Fruit fly (Drosophila melanogaster) whole organism, embryonic: Measurements from ENCODE around the gene CG3726.

Experiments used
- Awh ChIP-seq: fragments of 200-800 bp; sonication (Bioruptor generic); IDR thresholded peaks from 2 replicates; pipeline ENCODE4, ENCODE4 v1.3.6; 2022; ENCODE audit warnings: missing biosample characterization, missing genetic modification characterization
- CG10274 ChIP-seq: fragments of 200-800 bp; sonication (Bioruptor generic); optimal IDR thresholded peaks from 3 replicates; lab custom pipeline; 2017; ENCODE audit warnings: missing biosample characterization, mild to moderate bottlenecking, missing genetic modification characterization
- CG12659 ChIP-seq: fragments of 200-800 bp; sonication (Bioruptor generic); optimal IDR thresholded peaks from 3 replicates; lab custom pipeline; 2017; ENCODE audit warnings: mild to moderate bottlenecking, missing biosample characterization, missing genetic modification reagents, missing genetic modification characterization
- CG12744 ChIP-seq: fragments of 200-800 bp; sonication (Bioruptor generic); optimal IDR thresholded peaks from 2 replicates; lab custom pipeline; 2016; ENCODE audit warnings: missing biosample characterization, missing genetic modification characterization
- CG12769 ChIP-seq: fragments of 200-800 bp; sonication (Bioruptor generic); optimal IDR thresholded peaks from 2 replicates; lab custom pipeline; 2019; ENCODE audit warnings: missing biosample characterization, mild to moderate bottlenecking, missing genetic modification characterization, moderate library complexity
- CG14667 ChIP-seq: fragments of 200-800 bp; sonication (Bioruptor generic); IDR thresholded peaks from 2 replicates; pipeline ENCODE4 v1.3.6; 2022; ENCODE audit warnings: missing biosample characterization, missing genetic modification characterization
- CG17568 ChIP-seq: fragments of 200-800 bp; sonication (Bioruptor generic); optimal IDR thresholded peaks from 2 replicates; lab custom pipeline; 2018; ENCODE audit warnings: missing biosample characterization, mild to moderate bottlenecking, missing genetic modification characterization, moderate library complexity
- CG17612 ChIP-seq: fragments of 200-800 bp; sonication (Bioruptor generic); IDR thresholded peaks from 2 replicates; pipeline ENCODE4 v1.3.6; 2022; ENCODE audit warnings: missing biosample characterization, missing genetic modification characterization
- CG1792 ChIP-seq: fragments of 200-800 bp; sonication (Bioruptor generic); optimal IDR thresholded peaks from 2 replicates; lab custom pipeline; 2016; ENCODE audit warnings: missing biosample characterization, missing genetic modification characterization
- CG2116 ChIP-seq: fragments of 200-800 bp; sonication (Bioruptor generic); optimal IDR thresholded peaks from 3 replicates; lab custom pipeline; 2018; ENCODE audit warnings: missing biosample characterization, mild to moderate bottlenecking, missing genetic modification characterization
- CG2678 ChIP-seq: fragments of 200-800 bp; sonication (Bioruptor generic); optimal IDR thresholded peaks from 3 replicates; lab custom pipeline; 2019; ENCODE audit warnings: missing biosample characterization, mild to moderate bottlenecking, missing genetic modification characterization, moderate library complexity
- CG34224 ChIP-seq: fragments of 200-800 bp; sonication (Bioruptor generic); IDR thresholded peaks from 3 replicates; pipeline ENCODE4 v1.3.6; 2022; ENCODE audit warnings: missing biosample characterization, missing genetic modification characterization; ENCODE audit not compliant: partially characterized antibody
- CG4404 ChIP-seq: fragments of 200-800 bp; sonication (Bioruptor generic); IDR thresholded peaks from 2 replicates; pipeline ENCODE4 v1.3.6; 2022; ENCODE audit warnings: missing biosample characterization, missing genetic modification characterization
- CG6175 ChIP-seq: fragments of 200-800 bp; sonication (Bioruptor generic); IDR thresholded peaks from 3 replicates; pipeline ENCODE4 v1.3.6; 2022; ENCODE audit warnings: missing biosample characterization, missing genetic modification characterization
- CG7357 ChIP-seq: fragments of 200-800 bp; sonication (Bioruptor generic); IDR thresholded peaks from 3 replicates; pipeline ENCODE4 v1.3.6; 2022; ENCODE audit warnings: missing biosample characterization, missing genetic modification characterization
- CG9797 ChIP-seq: fragments of 200-800 bp; sonication (Bioruptor generic); optimal IDR thresholded peaks from 3 replicates; lab custom pipeline; 2018; ENCODE audit warnings: missing biosample characterization, mild to moderate bottlenecking, missing genetic modification characterization
- CHES-1-like ChIP-seq: fragments of 200-800 bp; sonication (Bioruptor generic); optimal IDR thresholded peaks from 2 replicates; lab custom pipeline; 2016; ENCODE audit warnings: missing biosample characterization, missing genetic modification characterization
- Dfd ChIP-seq, 2 experiments: fragments of >200 bp; optimal IDR thresholded peaks; 2 replicates each; lab custom pipeline; 2017; ENCODE audit warnings: missing biosample characterization in 2 of 2, missing genetic modification characterization in 2 of 2
- GATAe ChIP-seq: fragments of 200-800 bp; sonication (Bioruptor generic); conservative IDR thresholded peaks from 2 replicates; pipeline ENCODE4 v1.3.6; 2022; ENCODE audit warnings: missing biosample characterization, missing genetic modification characterization
- HHEX ChIP-seq: fragments of 200-800 bp; sonication (Bioruptor generic); optimal IDR thresholded peaks from 3 replicates; lab custom pipeline; 2017; ENCODE audit warnings: missing biosample characterization, mild to moderate bottlenecking, missing genetic modification characterization, missing genetic modification reagents
- Hey ChIP-seq: fragments of 200-800 bp; sonication (Bioruptor generic); optimal IDR thresholded peaks from 3 replicates; lab custom pipeline; 2018; ENCODE audit warnings: missing biosample characterization, mild to moderate bottlenecking, missing genetic modification characterization
- HmgZ ChIP-seq: fragments of 200-800 bp; sonication (Bioruptor generic); optimal IDR thresholded peaks from 2 replicates; lab custom pipeline; 2018; ENCODE audit warnings: missing biosample characterization, mild to moderate bottlenecking, missing genetic modification characterization
- Med ChIP-seq: fragments of 200-800 bp; sonication (Bioruptor generic); peaks from one replicate; lab custom pipeline; 2016; ENCODE audit warnings: missing biosample characterization, missing genetic modification characterization, mild to moderate bottlenecking, inconsistent platforms, moderate library complexity
- Neu2 ChIP-seq: fragments of 200-800 bp; sonication (Bioruptor generic); optimal IDR thresholded peaks from 3 replicates; lab custom pipeline; 2016; ENCODE audit warnings: missing biosample characterization, missing genetic modification characterization, borderline replicate concordance
- Nf-YA ChIP-seq: fragments of 200-800 bp; sonication (Bioruptor generic); IDR thresholded peaks from 2 replicates; pipeline ENCODE4 v1.3.6; 2022; ENCODE audit warnings: missing biosample characterization, missing genetic modification characterization
- Nf-YC ChIP-seq: fragments of 200-800 bp; optimal IDR thresholded peaks from 3 replicates; lab custom pipeline; 2019; ENCODE audit warnings: missing biosample characterization, mild to moderate bottlenecking, missing genetic modification characterization, moderate library complexity
- Ptx1 ChIP-seq: fragments of 200-800 bp; sonication (Bioruptor generic); IDR thresholded peaks from 2 replicates; pipeline ENCODE4 v1.3.6; 2022; ENCODE audit warnings: missing biosample characterization, missing genetic modification characterization
- Sox100B ChIP-seq: fragments of 200-800 bp; sonication (Bioruptor generic); optimal IDR thresholded peaks from 3 replicates; lab custom pipeline; 2018; ENCODE audit warnings: missing biosample characterization, mild to moderate bottlenecking, missing genetic modification characterization
- Taf1 ChIP-seq: fragments of 200-800 bp; sonication (Bioruptor generic); IDR thresholded peaks from 2 replicates; pipeline ENCODE4 v1.3.6; 2022; ENCODE audit warnings: missing biosample characterization, missing genetic modification characterization
- Trl ChIP-seq, 3 experiments: fragments of >200 bp in 2 of 3; fragments of 200-800 bp in 1 of 3; sonication (Bioruptor generic) in 1 of 3; optimal IDR thresholded peaks; 2 replicates in 1 of 3; 3 replicates in 2 of 3; lab custom pipeline; 2016 to 2017; ENCODE audit warnings: missing biosample characterization in 1 of 3, missing genetic modification characterization in 1 of 3
- al ChIP-seq: fragments of 200-800 bp; sonication (Bioruptor generic); IDR thresholded peaks from 2 replicates; pipeline ENCODE4 v1.3.6; 2022; ENCODE audit warnings: missing biosample characterization, missing genetic modification characterization
- ap ChIP-seq: fragments of 200-800 bp; sonication (Bioruptor generic); IDR thresholded peaks from 2 replicates; pipeline ENCODE4 v1.3.6; 2022; ENCODE audit warnings: missing biosample characterization, missing genetic modification characterization
- ara ChIP-seq: fragments of 200-800 bp; sonication (Bioruptor generic); IDR thresholded peaks from 2 replicates; pipeline ENCODE4 v1.3.6; 2022; ENCODE audit warnings: missing biosample characterization, missing genetic modification characterization
- bab2 ChIP-seq: fragments of 200-800 bp; sonication (Bioruptor generic); optimal IDR thresholded peaks from 2 replicates; lab custom pipeline; 2016; ENCODE audit warnings: missing biosample characterization, missing genetic modification characterization
- bigmax ChIP-seq: fragments of 200-800 bp; sonication (Bioruptor generic); optimal IDR thresholded peaks from 2 replicates; lab custom pipeline; 2018; ENCODE audit warnings: missing biosample characterization, mild to moderate bottlenecking, missing genetic modification characterization
- bsh ChIP-seq, 2 experiments: fragments of 200-800 bp; sonication (Bioruptor generic); optimal IDR thresholded peaks; 2 replicates each; lab custom pipeline; 2017 to 2018; ENCODE audit warnings: mild to moderate bottlenecking in 2 of 2, missing biosample characterization in 2 of 2, missing genetic modification characterization in 2 of 2, moderate library complexity in 1 of 2
- ci ChIP-seq: fragments of 200-800 bp; sonication (Bioruptor generic); IDR thresholded peaks from 3 replicates; pipeline ENCODE4 v1.3.6; 2022; ENCODE audit warnings: missing biosample characterization, missing genetic modification characterization
- ham ChIP-seq: fragments of 200-800 bp; sonication (Bioruptor generic); IDR thresholded peaks from 2 replicates; pipeline ENCODE4 v1.3.6; 2022; ENCODE audit warnings: missing biosample characterization, missing genetic modification characterization
- jumu ChIP-seq: fragments of 200-800 bp; sonication (Bioruptor generic); optimal IDR thresholded peaks from 3 replicates; lab custom pipeline; 2016; ENCODE audit warnings: missing biosample characterization, missing genetic modification characterization
- kah ChIP-seq: fragments of 200-800 bp; sonication (Bioruptor generic); optimal IDR thresholded peaks from 2 replicates; lab custom pipeline; 2018; ENCODE audit warnings: missing biosample characterization, mild to moderate bottlenecking, missing genetic modification characterization
- lab ChIP-seq: fragments of 200-800 bp; sonication (Bioruptor generic); optimal IDR thresholded peaks from 3 replicates; lab custom pipeline; 2017; ENCODE audit warnings: missing biosample characterization, missing genetic modification characterization, mild to moderate bottlenecking, moderate library complexity, missing genetic modification reagents
- lbe ChIP-seq: fragments of 200-800 bp; sonication (Bioruptor generic); optimal IDR thresholded peaks from 2 replicates; lab custom pipeline; 2016; ENCODE audit warnings: missing biosample characterization, mild to moderate bottlenecking, missing genetic modification characterization
- lilli ChIP-seq: fragments of 200-800 bp; sonication (Bioruptor generic); optimal IDR thresholded peaks from 3 replicates; lab custom pipeline; 2016; ENCODE audit warnings: missing biosample characterization, missing genetic modification characterization
- row ChIP-seq: fragments of 200-800 bp; sonication (Bioruptor generic); IDR thresholded peaks from 3 replicates; pipeline ENCODE4 v1.3.6; 2022; ENCODE audit warnings: missing biosample characterization, missing genetic modification characterization
- seq ChIP-seq: fragments of 200-800 bp; sonication (Bioruptor generic); IDR thresholded peaks from 2 replicates; pipeline ENCODE4 v1.3.6; 2022; ENCODE audit warnings: missing biosample characterization, missing genetic modification characterization
- stwl ChIP-seq: fragments of 200-800 bp; sonication (Bioruptor generic); optimal IDR thresholded peaks from 3 replicates; lab custom pipeline; 2018; ENCODE audit warnings: missing biosample characterization, mild to moderate bottlenecking, missing genetic modification characterization, moderate library complexity
- toy ChIP-seq: fragments of 200-800 bp; sonication (Bioruptor generic); IDR thresholded peaks from 2 replicates; pipeline ENCODE4 v1.3.6; 2022; ENCODE audit warnings: missing biosample characterization, missing genetic modification characterization
- z ChIP-seq: fragments of 200-800 bp; sonication (Bioruptor generic); IDR thresholded peaks from 3 replicates; pipeline ENCODE4 v1.3.6; 2022; ENCODE audit warnings: missing biosample characterization, missing genetic modification characterization
- zfh1 ChIP-seq: fragments of 200-800 bp; sonication (Bioruptor generic); IDR thresholded peaks from 3 replicates; pipeline ENCODE4 v1.3.6; 2022; ENCODE audit warnings: missing biosample characterization, missing genetic modification characterization

The CG3726 gene

DNA sequence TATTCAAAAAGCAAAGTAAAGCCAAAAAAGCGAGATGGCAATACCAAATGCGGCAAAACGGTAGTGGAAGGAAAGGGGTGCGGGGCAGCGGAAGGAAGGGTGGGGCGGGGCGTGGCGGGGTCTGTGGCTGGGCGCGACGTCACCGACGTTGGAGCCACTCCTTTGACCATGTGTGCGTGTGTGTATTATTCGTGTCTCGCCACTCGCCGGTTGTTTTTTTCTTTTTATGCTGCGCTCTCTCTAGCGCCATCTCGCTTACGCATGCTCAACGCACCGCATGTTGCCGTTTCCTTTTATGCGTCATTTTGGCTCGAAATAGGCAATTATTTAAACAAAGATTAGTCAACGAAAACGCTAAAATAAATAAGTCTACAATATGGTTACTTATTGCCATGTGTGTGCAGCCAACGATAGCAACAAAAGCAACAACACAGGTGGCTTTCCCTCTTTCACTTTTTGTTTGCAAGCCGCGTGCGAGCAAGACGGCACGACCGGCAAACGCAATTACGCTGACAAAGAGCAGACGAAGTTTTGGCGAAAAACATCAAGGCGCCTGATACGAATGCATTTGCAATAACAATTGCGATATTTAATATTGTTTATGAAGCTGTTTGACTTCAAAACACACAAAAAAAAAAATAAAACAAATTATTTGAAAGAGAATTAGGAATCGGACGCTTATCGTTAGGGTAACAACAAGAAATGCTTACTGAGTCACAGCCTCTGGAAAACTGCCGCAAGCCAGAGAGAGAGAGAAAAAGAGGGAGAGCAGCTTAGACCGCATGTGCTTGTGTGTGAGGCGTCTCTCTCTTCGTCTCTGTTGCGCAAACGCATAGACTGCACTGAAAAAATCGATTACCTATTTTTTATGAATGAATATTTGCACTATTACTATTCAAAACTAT is 17.4 kb upstream of the CG3726 start:
- no peak for TF ChIP-seq Hey (tag; lab: Kevin White, UChicago)
- no peak for TF ChIP-seq toy
- no peak for TF ChIP-seq CG14667 (GFP tag; lab: Robert Waterston, UW)
- TF ChIP-seq zfh1 (GFP tag; lab: Robert Waterston, UW): no peak
- no peak for TF ChIP-seq Taf1 (GFP tag; lab: Robert Waterston, UW)
- no peak for TF ChIP-seq CG12744 (GFP tag; lab: Kevin White, UChicago)
- no peak for TF ChIP-seq CHES-1-like (GFP tag; lab: Kevin White, UChicago)
- TF ChIP-seq CG6175 (GFP tag; lab: Robert Waterston, UW): peak; percentile 77; the same call in 2 of the 3 replicates
- no peak for TF ChIP-seq bigmax (GFP tag; lab: Kevin White, UChicago)
- no peak for TF ChIP-seq Nf-YA (GFP tag; lab: Robert Waterston, UW)
- TF ChIP-seq Trl (optimal IDR thresholded peaks at IDR 0.05; lab: Kevin White, UChicago): peak; percentile 83 to 85
- TF ChIP-seq Trl (GFP tag; optimal IDR thresholded peaks at IDR 0.05; lab: Kevin White, UChicago): no peak
- no peak for TF ChIP-seq seq (GFP tag; lab: Robert Waterston, UW)
- TF ChIP-seq CG1792 (GFP tag; lab: Kevin White, UChicago): no peak
- no peak for TF ChIP-seq Sox100B
- no peak for TF ChIP-seq ham
- TF ChIP-seq z: 0 out of 3 replicates have a peak, but pooled peaks have one; percentile 36
- TF ChIP-seq bab2 (GFP tag; lab: Kevin White, UChicago): no peak
- TF ChIP-seq lab (GFP tag; lab: Kevin White, UChicago): peak; percentile 61
- peak; percentile 14 for TF ChIP-seq HmgZ (tag; lab: Kevin White, UChicago)
- TF ChIP-seq Ptx1 (GFP tag; lab: Robert Waterston, UW): no peak
- TF ChIP-seq lilli (GFP tag; lab: Kevin White, UChicago): no peak
- no peak for TF ChIP-seq CG17612 (GFP tag; lab: Robert Waterston, UW)
- no peak for TF ChIP-seq bsh (GFP tag; optimal IDR thresholded peaks at IDR 0.05; lab: Kevin White, UChicago)
- no peak for TF ChIP-seq Dfd (GFP tag; optimal IDR thresholded peaks at IDR 0.05; lab: Kevin White, UChicago)
- TF ChIP-seq Nf-YC (tag; lab: Kevin White, UChicago): peak; percentile 45
- TF ChIP-seq ci (GFP tag; lab: Robert Waterston, UW): 0 out of 3 replicates have a peak, but pooled peaks have one; percentile 40
- TF ChIP-seq CG12659 (GFP tag; lab: Kevin White, UChicago): no peak
- peak; percentile 59 for TF ChIP-seq kah
- TF ChIP-seq lbe (GFP tag; lab: Kevin White, UChicago): no peak
- TF ChIP-seq al (GFP tag; lab: Robert Waterston, UW): no peak
- no peak for TF ChIP-seq CG9797 (GFP tag; lab: Kevin White, UChicago)
- no peak for TF ChIP-seq ap (GFP tag; lab: Robert Waterston, UW)
- no peak for TF ChIP-seq stwl (tag; lab: Kevin White, UChicago)
- TF ChIP-seq Med (GFP tag; lab: Kevin White, UChicago): peak; percentile 78
- TF ChIP-seq CG4404 (GFP tag; lab: Robert Waterston, UW): no peak
- peak; percentile 26 for TF ChIP-seq HHEX
- TF ChIP-seq CG2116: no peak
- no peak for TF ChIP-seq CG7357 (GFP tag; lab: Robert Waterston, UW)
- peak; percentile 11 for TF ChIP-seq CG2678 (tag; lab: Kevin White, UChicago)
- TF ChIP-seq GATAe (GFP tag; lab: Robert Waterston, UW): no peak
- TF ChIP-seq Neu2 (GFP tag; lab: Kevin White, UChicago): no peak
- peak; percentile 9 for TF ChIP-seq CG17568 (GFP tag; lab: Kevin White, UChicago)
- TF ChIP-seq CG34224 (GFP tag; lab: Robert Waterston, UW): no peak
- peak; percentile 28; the same call in 2 of the 3 replicates for TF ChIP-seq row
- TF ChIP-seq CG10274: peak; percentile 29
- TF ChIP-seq ara (GFP tag; lab: Robert Waterston, UW): no peak
- peak; percentile 53 for TF ChIP-seq CG12769 (tag; lab: Kevin White, UChicago)
- TF ChIP-seq Awh (GFP tag; lab: Robert Waterston, UW): peak; percentile 31; the same call in 1 of the 2 replicates
- TF ChIP-seq jumu (GFP tag; lab: Kevin White, UChicago): no peak
